Worm (Caenorhabditis elegans) whole organism, midembryonic: Measurements from ENCODE around the gene C47E12.14.

ENCODE experiments used
- T22C8.4 ChIP-seq: fragments of 200-800 bp; sonication (Bioruptor generic); IDR thresholded peaks from 2 replicates; pipeline ENCODE4 v1.3.6; 2022; ENCODE audit warnings: missing genetic modification characterization, missing compliant biosample characterization
- cog-1 ChIP-seq: sonication (generic microtip); optimal IDR thresholded peaks from 2 replicates; lab custom pipeline; 2016; ENCODE audit warnings: missing genetic modification characterization, missing compliant biosample characterization
- klf-2 ChIP-seq: fragments of 200-800 bp; sonication (Bioruptor generic); conservative IDR thresholded peaks from 2 replicates; pipeline ENCODE4 v1.3.6; 2022; ENCODE audit warnings: missing genetic modification reagents, missing genetic modification characterization, missing compliant biosample characterization
- med-1 ChIP-seq: sonication (generic microtip); optimal IDR thresholded peaks from 2 replicates; lab custom pipeline; 2017; ENCODE audit warnings: missing genetic modification characterization, mild to moderate bottlenecking, missing compliant biosample characterization, antibody characterized with exemption, missing genetic modification reagents; ENCODE audit not compliant: insufficient read depth
- tab-1 ChIP-seq: fragments of 200-800 bp; sonication (Bioruptor generic); IDR thresholded peaks from 2 replicates; pipeline ENCODE4 v1.3.6; 2022; ENCODE audit warnings: missing genetic modification characterization, missing compliant biosample characterization
- ztf-29 ChIP-seq: fragments of 200-800 bp; sonication (Bioruptor generic); IDR thresholded peaks from 2 replicates; pipeline ENCODE4 v1.3.6; 2022; ENCODE audit warnings: missing genetic modification reagents, missing genetic modification characterization, missing compliant biosample characterization

DNA sequence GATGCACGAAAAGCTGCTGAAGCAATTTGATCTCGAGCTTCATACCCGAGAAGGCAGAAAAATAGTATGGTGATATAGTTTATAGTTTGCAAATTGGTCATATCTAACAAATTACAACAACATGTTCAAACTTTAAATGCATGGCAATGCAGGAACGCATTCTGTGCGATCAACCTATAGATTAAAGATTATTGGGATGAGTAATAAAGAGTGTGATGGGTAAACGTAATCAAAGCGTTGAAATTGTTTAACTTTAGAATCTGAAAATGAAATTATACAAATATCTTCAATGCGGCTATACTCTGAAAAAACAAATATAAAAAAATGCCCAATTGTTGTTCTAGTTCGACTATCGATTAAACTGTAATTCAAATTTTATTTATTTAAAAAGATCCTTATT is at the start of gene C47E12.14:
- TF ChIP-seq cog-1 (no peak), med-1 (no peak), klf-2 (GFP tag; lab: Robert Waterston, UW) (no peak), ztf-29 (GFP tag; lab: Robert Waterston, UW) (no peak), tab-1 (GFP tag; lab: Robert Waterston, UW) (no peak), T22C8.4 (GFP tag; lab: Robert Waterston, UW) (no peak)
